Fruit fly (Drosophila melanogaster): ENCODE results near the gene Ipp.
A peak's percentile ranks its signal among the peaks of the same experiment; 100 is the strongest.

The Ipp gene

DNA sequence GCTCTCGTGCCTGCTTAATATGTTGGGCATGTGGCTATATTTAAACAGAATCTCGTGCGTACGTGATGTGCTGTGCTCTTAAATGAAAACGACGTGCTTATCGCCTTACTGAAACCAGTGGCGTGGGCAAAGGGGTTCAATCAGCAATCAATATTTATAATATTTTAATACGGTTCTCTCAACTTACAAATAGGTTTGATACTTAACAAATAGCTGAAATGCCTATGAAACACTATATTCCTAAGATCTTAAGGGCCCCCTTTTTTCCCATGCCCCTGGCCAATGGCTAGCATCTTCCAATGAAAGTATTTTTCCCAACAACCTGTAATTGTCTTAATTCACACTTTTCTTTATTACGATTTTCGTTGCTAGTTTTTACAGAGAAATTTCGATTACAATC lies 42.9 kb upstream of the Ipp start (continued):
- TF ChIP-seq exex (tag; optimal IDR thresholded peaks at IDR 0.05) (no peak), Poxn (GFP tag; IDR thresholded peaks at IDR 0.05) (no peak), amos (GFP tag; IDR thresholded peaks at IDR 0.05; ENCODE audit: partially characterized antibody) (no peak), vvl (GFP tag; IDR thresholded peaks at IDR 0.05) (peak; percentile 89), BEAF-32 (GFP tag; optimal IDR thresholded peaks at IDR 0.05) (no peak), NfI (GFP tag; optimal IDR thresholded peaks at IDR 0.05) (peak; percentile 44), CG6175 (GFP tag; IDR thresholded peaks at IDR 0.05) (0 out of 3 replicates have a peak, but pooled peaks have one; percentile 24), CG6813 (GFP tag; optimal IDR thresholded peaks at IDR 0.05) (peak; percentile 49), CG15479 (GFP tag; optimal IDR thresholded peaks at IDR 0.05) (no peak), inv (GFP tag; IDR thresholded peaks at IDR 0.05; ENCODE audit: partially characterized antibody) (no peak), Ptx1 (GFP tag; IDR thresholded peaks at IDR 0.05) (peak; percentile 75), Xbp1 (GFP tag; optimal IDR thresholded peaks at IDR 0.05) (peak; percentile 77), CG10654 (GFP tag; optimal IDR thresholded peaks at IDR 0.05) (peak; percentile 24), sc (optimal IDR thresholded peaks at IDR 0.05) (no peak), sc (GFP tag; optimal IDR thresholded peaks at IDR 0.05) (peak; percentile 50), ewg (GFP tag; optimal IDR thresholded peaks at IDR 0.05) (peak; percentile 45), CG5245 (GFP tag; optimal IDR thresholded peaks at IDR 0.05) (peak; percentile 70), Kr (GFP tag; optimal IDR thresholded peaks at IDR 0.05) (no peak), CG7839 (tag; optimal IDR thresholded peaks at IDR 0.05) (peak; percentile 78), CG9876 (GFP tag; optimal IDR thresholded peaks at IDR 0.05) (no peak), CTCF (GFP tag; optimal IDR thresholded peaks at IDR 0.05) (no peak), dan (GFP tag; IDR thresholded peaks at IDR 0.05) (peak; percentile 76), CG11504 (tag; optimal IDR thresholded peaks at IDR 0.05) (peak; percentile 75), zf30C (GFP tag; optimal IDR thresholded peaks at IDR 0.05) (no peak), CG11398 (GFP tag; optimal IDR thresholded peaks at IDR 0.05) (no peak), seq (GFP tag; IDR thresholded peaks at IDR 0.05) (peak; percentile 43; the same call in 1 of the 2 replicates), tna (GFP tag; IDR thresholded peaks at IDR 0.05; ENCODE audit: partially characterized antibody) (no peak), kni (GFP tag; optimal IDR thresholded peaks at IDR 0.05) (no peak), pum (GFP tag; optimal IDR thresholded peaks at IDR 0.05) (peak; percentile 59), Drgx (GFP tag; IDR thresholded peaks at IDR 0.05) (no peak), CG12155 (GFP tag; optimal IDR thresholded peaks at IDR 0.05) (peak; percentile 62), danr (GFP tag; IDR thresholded peaks at IDR 0.05) (0 out of 2 replicates have a peak, but pooled peaks have one; percentile 26), rib (GFP tag; IDR thresholded peaks at IDR 0.05) (peak; percentile 58; the same call in 1 of the 2 replicates), Optix (GFP tag; IDR thresholded peaks at IDR 0.05) (peak; percentile 72), tio (GFP tag; optimal IDR thresholded peaks at IDR 0.05) (peak; percentile 48), bigmax (GFP tag; optimal IDR thresholded peaks at IDR 0.05) (no peak), CG1024 (GFP tag; IDR thresholded peaks at IDR 0.05) (peak; percentile 59), NC2α (GFP tag; optimal IDR thresholded peaks at IDR 0.05) (no peak), ac (GFP tag; optimal IDR thresholded peaks at IDR 0.05) (peak; percentile 58), Dfd (GFP tag; optimal IDR thresholded peaks at IDR 0.05) (no peak), CG1602 (GFP tag; optimal IDR thresholded peaks at IDR 0.05) (peak; percentile 69), bbx (GFP tag; IDR thresholded peaks at IDR 0.05; ENCODE audit: partially characterized antibody) (no peak), ems (GFP tag; optimal IDR thresholded peaks at IDR 0.05) (peak; percentile 54), CG10366 (GFP tag; IDR thresholded peaks at IDR 0.05) (peak; percentile 68), NK7.1 (GFP tag; optimal IDR thresholded peaks at IDR 0.05) (peak; percentile 2), Nf-YC (tag; optimal IDR thresholded peaks at IDR 0.05) (no peak), CG14965 (GFP tag; optimal IDR thresholded peaks at IDR 0.05; ENCODE audit: borderline replicate concordance) (no peak), D19A (tag; optimal IDR thresholded peaks at IDR 0.05) (peak; percentile 66), pnt (GFP tag; optimal IDR thresholded peaks at IDR 0.05) (peak; percentile 42), CG17829 (tag; optimal IDR thresholded peaks at IDR 0.05) (peak; percentile 89), tap (tag; optimal IDR thresholded peaks at IDR 0.05) (peak; percentile 47), Nf-YA (GFP tag; IDR thresholded peaks at IDR 0.05) (peak; percentile 38; the same call in 1 of the 2 replicates)
